Worm (Caenorhabditis elegans) whole organism, late embryonic: Measurements from ENCODE around the gene nhr-290.

ENCODE experiments used
- ceh-14 ChIP-seq: sonication (generic microtip); optimal IDR thresholded peaks from 2 replicates; lab custom pipeline; 2016; ENCODE audit warnings: missing genotype, missing genetic modification characterization, missing compliant biosample characterization
- ceh-18 ChIP-seq: sonication (generic microtip); optimal IDR thresholded peaks from 2 replicates; lab custom pipeline; 2016; ENCODE audit warnings: missing genetic modification characterization, missing compliant biosample characterization
- ceh-19 ChIP-seq: fragments of 200-800 bp; sonication (Bioruptor generic); optimal IDR thresholded peaks from 2 replicates; lab custom pipeline; 2018; ENCODE audit warnings: mild to moderate bottlenecking, missing genetic modification characterization, missing compliant biosample characterization
- ceh-24 ChIP-seq: sonication (generic microtip); optimal IDR thresholded peaks from 2 replicates; lab custom pipeline; 2016; ENCODE audit warnings: mild to moderate bottlenecking, missing genetic modification characterization, missing compliant biosample characterization
- ceh-31 ChIP-seq: sonication (generic microtip); optimal IDR thresholded peaks from 2 replicates; lab custom pipeline; 2016; ENCODE audit warnings: missing genetic modification characterization, missing compliant biosample characterization
- ceh-6 ChIP-seq: fragments of 200-800 bp; sonication (Bioruptor generic); optimal IDR thresholded peaks from 2 replicates; lab custom pipeline; 2018; ENCODE audit warnings: mild to moderate bottlenecking, missing genetic modification characterization, missing compliant biosample characterization
- elt-2 ChIP-seq: sonication (generic microtip); optimal IDR thresholded peaks from 2 replicates; lab custom pipeline; 2016; ENCODE audit warnings: missing genetic modification reagents, missing genetic modification characterization, missing compliant biosample characterization
- eyg-1 ChIP-seq: sonication (generic microtip); optimal IDR thresholded peaks from 2 replicates; lab custom pipeline; 2016; ENCODE audit warnings: missing genotype, missing genetic modification characterization, missing compliant biosample characterization
- fkh-10 ChIP-seq: fragments of 150-350 bp; optimal IDR thresholded peaks from 2 replicates; lab custom pipeline; 2014; ENCODE audit warnings: missing biosample characterization, missing genetic modification reagents, missing genetic modification characterization
- hlh-15 ChIP-seq: sonication (generic microtip); optimal IDR thresholded peaks from 2 replicates; lab custom pipeline; 2016; ENCODE audit warnings: missing genetic modification characterization, missing compliant biosample characterization
- hlh-6 ChIP-seq: sonication (generic microtip); optimal IDR thresholded peaks from 2 replicates; lab custom pipeline; 2016; ENCODE audit warnings: missing genotype, missing genetic modification characterization, missing compliant biosample characterization
- madf-2 ChIP-seq: sonication (generic microtip); optimal IDR thresholded peaks from 2 replicates; lab custom pipeline; 2017; ENCODE audit warnings: missing genetic modification characterization, missing compliant biosample characterization
- pax-1 ChIP-seq: fragments of 150-350 bp; optimal IDR thresholded peaks from 2 replicates; lab custom pipeline; 2014; ENCODE audit warnings: missing biosample characterization, missing genetic modification characterization
- pqm-1 ChIP-seq: sonication (generic microtip); optimal IDR thresholded peaks from 2 replicates; lab custom pipeline; 2016; ENCODE audit warnings: missing genetic modification characterization, missing compliant biosample characterization
- ref-2 ChIP-seq: sonication (generic microtip); optimal IDR thresholded peaks from 2 replicates; lab custom pipeline; 2016; ENCODE audit warnings: missing genetic modification characterization, missing compliant biosample characterization
- rnt-1 ChIP-seq: sonication (generic microtip); optimal IDR thresholded peaks from 2 replicates; lab custom pipeline; 2016; ENCODE audit warnings: missing genetic modification characterization, missing compliant biosample characterization
- sdc-2 ChIP-seq: sonication (generic microtip); optimal IDR thresholded peaks from 2 replicates; lab custom pipeline; 2016; ENCODE audit warnings: missing genotype, missing genetic modification characterization, missing compliant biosample characterization
- ttx-3 ChIP-seq: sonication (generic microtip); optimal IDR thresholded peaks from 2 replicates; lab custom pipeline; 2016; ENCODE audit warnings: missing genetic modification reagents, missing genetic modification characterization, missing compliant biosample characterization
- unc-55 ChIP-seq: sonication (generic microtip); optimal IDR thresholded peaks from 2 replicates; lab custom pipeline; 2017; ENCODE audit warnings: missing biosample characterization, missing genetic modification reagents, missing genetic modification characterization

nhr-290 gene

DNA sequence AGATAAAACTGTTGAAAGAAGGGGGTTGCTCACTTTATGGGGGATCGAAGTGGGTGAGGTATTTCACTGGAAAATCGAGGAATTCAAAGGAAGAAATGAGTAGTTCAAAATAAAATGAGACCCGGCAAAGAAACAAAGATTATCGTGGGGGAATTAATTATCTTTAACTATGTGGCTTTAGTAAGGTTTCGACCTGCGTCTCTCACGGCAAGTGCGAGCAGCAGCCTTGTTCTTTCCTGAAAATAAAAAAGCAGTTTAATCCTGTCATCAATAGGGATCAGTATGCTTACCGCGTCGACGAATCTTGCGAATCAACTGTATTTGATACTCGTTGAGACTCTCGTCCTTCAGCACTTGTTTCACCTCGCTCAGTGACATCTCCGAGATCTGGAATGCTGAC lies 47.9 kb downstream of the nhr-290 start, which contains the start of gene srh-271:
TSS of gene srh-271 (minus strand) at position 101 of the 400 bp plus-strand sequence.
- TF ChIP-seq elt-2: no peak
- no peak for TF ChIP-seq ceh-24
- TF ChIP-seq eyg-1 (tag; lab: Kevin White, UChicago): no peak
- no peak for TF ChIP-seq madf-2 (tag; lab: Kevin White, UChicago)
- TF ChIP-seq ceh-14: no peak
- TF ChIP-seq sdc-2 (tag; lab: Kevin White, UChicago): no peak
- no peak for TF ChIP-seq pax-1 (tag; lab: Kevin White, UChicago)
- TF ChIP-seq hlh-15 (tag; lab: Kevin White, UChicago): no peak
- no peak for TF ChIP-seq unc-55 (GFP tag; lab: Kevin White, UChicago)

DNA sequence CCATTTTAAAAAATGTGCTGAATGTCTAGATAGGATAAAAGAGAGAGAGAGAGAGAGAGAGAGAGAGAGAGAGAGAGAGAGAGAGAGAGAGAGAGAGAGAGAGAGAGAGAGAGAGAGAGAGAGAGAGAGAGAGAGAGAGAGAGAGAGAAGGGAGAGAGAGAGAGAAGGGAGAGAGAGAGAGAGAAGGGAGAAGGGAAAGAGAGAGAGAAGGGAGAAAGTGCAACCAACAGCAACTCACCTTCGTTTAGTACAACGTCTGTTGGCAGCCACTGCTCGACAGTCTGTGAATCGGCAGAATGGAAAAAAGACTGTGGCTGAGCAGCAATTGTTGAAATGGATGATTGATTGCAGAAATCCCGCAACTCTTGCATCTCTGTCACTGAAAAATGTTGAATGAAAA lies 49.8 kb downstream of the nhr-290 start:
- TF ChIP-seq pqm-1 (tag; lab: Kevin White, UChicago) (no peak), fkh-10 (GFP tag; lab: Kevin White, UChicago) (no peak), ceh-18 (tag; lab: Kevin White, UChicago) (no peak), hlh-6 (tag; lab: Kevin White, UChicago) (no peak), ceh-31 (tag; lab: Kevin White, UChicago) (no peak), rnt-1 (tag; lab: Kevin White, UChicago) (no peak), ceh-19 (GFP tag; lab: Kevin White, UChicago) (no peak), ttx-3 (tag; lab: Kevin White, UChicago) (no peak), ref-2 (tag; lab: Kevin White, UChicago) (no peak), madf-2 (tag; lab: Kevin White, UChicago) (no peak), ceh-6 (GFP tag; lab: Kevin White, UChicago) (no peak)
